Worm (Caenorhabditis elegans) whole organism, L2 larva: Measurements from ENCODE around the gene gstk-1.

ENCODE experiments used
- blmp-1 ChIP-seq: sonication (generic microtip); optimal IDR thresholded peaks from 2 replicates; lab custom pipeline; 2017; ENCODE audit warnings: missing genetic modification characterization, mild to moderate bottlenecking, missing compliant biosample characterization, antibody characterized with exemption, moderate library complexity; ENCODE audit not compliant: insufficient read depth
- elt-1 ChIP-seq: fragments of 150-350 bp; optimal IDR thresholded peaks from 2 replicates; lab custom pipeline; 2014; ENCODE audit warnings: missing biosample characterization, missing genetic modification characterization
- nhr-25 ChIP-seq: fragments of 150-350 bp; sonication (generic microtip); optimal IDR thresholded peaks from 3 replicates; lab custom pipeline; 2014; ENCODE audit warnings: missing biosample characterization, missing genetic modification characterization
- ztf-11 ChIP-seq: sonication (generic microtip); optimal IDR thresholded peaks from 2 replicates; lab custom pipeline; 2017; ENCODE audit warnings: missing biosample characterization, missing genetic modification characterization

ce11 chrII:9614728-9615127 is 41.8 kb upstream of the gstk-1 start, which contains the start of gene hlh-6:
- TF ChIP-seq ztf-11 (tag; lab: Kevin White, UChicago) (no peak), nhr-25 (tag; lab: Kevin White, UChicago) (no peak), elt-1 (no peak), blmp-1 (no peak)
